Fruit fly (Drosophila melanogaster): ENCODE data around the gene alphaTub85E.
A peak's percentile ranks its signal among the peaks of the same experiment; 100 is the strongest.

The alphaTub85E gene

dm6 chr3R:9740713-9741112 lies 7.7 kb upstream of the alphaTub85E start, which contains the start of gene Pnn:
Pnn (plus strand) TSS chr3R:9740899.
- TF ChIP-seq Xbp1 (GFP tag; optimal IDR thresholded peaks at IDR 0.05) (peak; percentile 6), CG10267 (tag; optimal IDR thresholded peaks at IDR 0.05) (peak; percentile 40), Nf-YC (tag; optimal IDR thresholded peaks at IDR 0.05) (peak; percentile 32), Sry-β (GFP tag; optimal IDR thresholded peaks at IDR 0.05) (peak; percentile 48), CG1602 (GFP tag; optimal IDR thresholded peaks at IDR 0.05) (no peak), al (GFP tag; IDR thresholded peaks at IDR 0.05) (0 out of 2 replicates have a peak, but pooled peaks have one; percentile 6), h (optimal IDR thresholded peaks at IDR 0.05) (no peak), CG42726 (GFP tag; IDR thresholded peaks at IDR 0.05; ENCODE audit: partially characterized antibody) (peak; percentile 87; the same call in 1 of the 2 replicates), CG2202 (tag; optimal IDR thresholded peaks at IDR 0.05) (no peak), Chrac-16 (GFP tag; optimal IDR thresholded peaks at IDR 0.05) (no peak), CG14710 (tag; optimal IDR thresholded peaks at IDR 0.05) (peak; percentile 59), Hr78 (GFP tag; optimal IDR thresholded peaks at IDR 0.05) (no peak), Antp (GFP tag; optimal IDR thresholded peaks at IDR 0.05) (no peak), CG12104 (GFP tag; optimal IDR thresholded peaks at IDR 0.05) (no peak), croc (GFP tag; conservative IDR thresholded peaks at IDR 0.05) (no peak), CG10209 (GFP tag; optimal IDR thresholded peaks at IDR 0.05) (no peak), Gug (GFP tag; IDR thresholded peaks at IDR 0.05) (no peak; the same call in 3 of the 4 replicates), TFAM (GFP tag; optimal IDR thresholded peaks at IDR 0.05) (no peak), E2f2 (GFP tag; IDR thresholded peaks at IDR 0.05) (peak; percentile 29; the same call in 1 of the 2 replicates), zen (tag; optimal IDR thresholded peaks at IDR 0.05) (peak; percentile 39), Sry-δ (GFP tag; optimal IDR thresholded peaks at IDR 0.05) (peak; percentile 83), salm (tag; optimal IDR thresholded peaks at IDR 0.05) (no peak), mld (GFP tag; IDR thresholded peaks at IDR 0.05; ENCODE audit: partially characterized antibody) (peak; percentile 68; the same call in 1 of the 3 replicates), wor (GFP tag; IDR thresholded peaks at IDR 0.05) (no peak), sqz (GFP tag; optimal IDR thresholded peaks at IDR 0.05) (peak; percentile 65), ato (GFP tag; IDR thresholded peaks at IDR 0.05; ENCODE audit: partially characterized antibody) (peak; percentile 81; the same call in 1 of the 2 replicates), br (optimal IDR thresholded peaks at IDR 0.05) (no peak), CG2129 (GFP tag; IDR thresholded peaks at IDR 0.05; ENCODE audit: partially characterized antibody) (peak; percentile 81), zen2 (GFP tag; IDR thresholded peaks at IDR 0.05; ENCODE audit: partially characterized antibody) (peak; percentile 85), BtbVII (GFP tag; optimal IDR thresholded peaks at IDR 0.05) (no peak), Dll (GFP tag; IDR thresholded peaks at IDR 0.05; ENCODE audit: partially characterized antibody) (peak; percentile 91), dysf (GFP tag; IDR thresholded peaks at IDR 0.05) (no peak), CG15601 (tag; optimal IDR thresholded peaks at IDR 0.05) (no peak), CG7745 (tag; optimal IDR thresholded peaks at IDR 0.05) (peak; percentile 44), bbx (GFP tag; IDR thresholded peaks at IDR 0.05; ENCODE audit: partially characterized antibody) (peak; percentile 88), CG18764 (GFP tag; optimal IDR thresholded peaks at IDR 0.05) (no peak), MESR4 (GFP tag; optimal IDR thresholded peaks at IDR 0.05) (peak; percentile 75), dmrt99B (tag; optimal IDR thresholded peaks at IDR 0.05) (no peak), CG30403 (GFP tag; optimal IDR thresholded peaks at IDR 0.05) (no peak), trem (tag; optimal IDR thresholded peaks at IDR 0.05) (peak; percentile 67), sens (GFP tag) (peak; percentile 35), CG15073 (GFP tag; optimal IDR thresholded peaks at IDR 0.05) (no peak), esg (GFP tag; conservative IDR thresholded peaks at IDR 0.05) (no peak), Doc3 (GFP tag; IDR thresholded peaks at IDR 0.05; ENCODE audit: partially characterized antibody) (peak; percentile 86), CG32767 (GFP tag; IDR thresholded peaks at IDR 0.05) (0 out of 2 replicates have a peak, but pooled peaks have one; percentile 19), BEAF-32 (GFP tag; optimal IDR thresholded peaks at IDR 0.05) (peak; percentile 84), Dp (GFP tag; optimal IDR thresholded peaks at IDR 0.05) (peak; percentile 27), inv (GFP tag; IDR thresholded peaks at IDR 0.05; ENCODE audit: partially characterized antibody) (peak; percentile 86), Dip3 (GFP tag; optimal IDR thresholded peaks at IDR 0.05) (no peak), CG2116 (GFP tag; optimal IDR thresholded peaks at IDR 0.05) (peak; percentile 44)

Data from whole organism, embryonic.